Worm (Caenorhabditis elegans) whole organism, young adult: Measurements from ENCODE around the gene EGAP9.3.

ENCODE experiments used
- B0336.3 ChIP-seq: fragments of 200-800 bp; sonication (Bioruptor generic); IDR thresholded peaks from 2 replicates; pipeline ENCODE4 v1.3.6; 2022; ENCODE audit warnings: missing genetic modification characterization, missing compliant biosample characterization
- C17E4.6 ChIP-seq: fragments of 200-800 bp; sonication (Bioruptor generic); IDR thresholded peaks from 2 replicates; pipeline ENCODE4 v1.3.6; 2022; ENCODE audit warnings: missing genetic modification reagents, missing genetic modification characterization, missing compliant biosample characterization
- D2030.7 ChIP-seq: fragments of 200-800 bp; sonication (Bioruptor generic); IDR thresholded peaks from 2 replicates; pipeline ENCODE4 v1.3.6; 2022; ENCODE audit warnings: missing genetic modification reagents, missing genetic modification characterization, missing compliant biosample characterization
- F22D6.2 ChIP-seq: sonication (generic microtip); optimal IDR thresholded peaks from 2 replicates; lab custom pipeline; 2016; ENCODE audit warnings: mild to moderate bottlenecking, missing genetic modification characterization, missing compliant biosample characterization
- F23B12.7 ChIP-seq: sonication (generic microtip); optimal IDR thresholded peaks from 2 replicates; lab custom pipeline; 2017; ENCODE audit warnings: missing genetic modification characterization, mild to moderate bottlenecking, missing compliant biosample characterization, antibody characterized with exemption, moderate library complexity; ENCODE audit not compliant: insufficient read depth
- F57C9.4 ChIP-seq: sonication (generic microtip); optimal IDR thresholded peaks from 2 replicates; lab custom pipeline; 2017; ENCODE audit warnings: mild to moderate bottlenecking, missing genetic modification characterization, missing compliant biosample characterization
- Y67H2A.10 ChIP-seq: fragments of 200-800 bp; sonication (Bioruptor generic); conservative IDR thresholded peaks from 2 replicates; pipeline ENCODE4 v1.3.6; 2022; ENCODE audit warnings: missing genetic modification reagents, missing genetic modification characterization, missing compliant biosample characterization
- ZK185.1 ChIP-seq: sonication (generic microtip); optimal IDR thresholded peaks from 2 replicates; lab custom pipeline; 2016; ENCODE audit warnings: mild to moderate bottlenecking, missing genetic modification characterization, missing compliant biosample characterization; ENCODE audit not compliant: poor library complexity, severe bottlenecking
- attf-6 ChIP-seq: fragments of 200-800 bp; sonication (Bioruptor generic); IDR thresholded peaks from 2 replicates; pipeline ENCODE4 v1.3.6; 2022; ENCODE audit warnings: missing genetic modification reagents, missing genetic modification characterization, missing compliant biosample characterization
- ccch-3 ChIP-seq: fragments of 200-800 bp; sonication (Bioruptor generic); optimal IDR thresholded peaks from 2 replicates; lab custom pipeline; 2018; ENCODE audit warnings: mild to moderate bottlenecking, missing genetic modification characterization, missing compliant biosample characterization
- ceh-100 ChIP-seq: fragments of 200-800 bp; sonication (Bioruptor generic); IDR thresholded peaks from 2 replicates; pipeline ENCODE4 v1.3.6; 2022; ENCODE audit warnings: missing genetic modification reagents, missing genetic modification characterization, missing compliant biosample characterization
- ceh-40 ChIP-seq: fragments of 200-800 bp; sonication (Bioruptor generic); IDR thresholded peaks from 2 replicates; pipeline ENCODE4 v1.3.6; 2022; ENCODE audit warnings: missing genetic modification characterization, missing compliant biosample characterization
- ceh-91 ChIP-seq: fragments of 200-800 bp; sonication (Bioruptor generic); IDR thresholded peaks from 2 replicates; pipeline ENCODE4 v1.3.6; 2022; ENCODE audit warnings: missing genetic modification reagents, missing genetic modification characterization, missing compliant biosample characterization
- die-1 ChIP-seq: sonication (generic microtip); optimal IDR thresholded peaks from 2 replicates; lab custom pipeline; 2016; ENCODE audit warnings: missing genotype, mild to moderate bottlenecking, missing genetic modification characterization, missing compliant biosample characterization
- dpff-1 ChIP-seq: sonication (generic microtip); optimal IDR thresholded peaks from 2 replicates; lab custom pipeline; 2017; ENCODE audit warnings: mild to moderate bottlenecking, missing genetic modification characterization, missing compliant biosample characterization
- efl-1 ChIP-seq: fragments of 150-350 bp; optimal IDR thresholded peaks from 2 replicates; lab custom pipeline; 2014; ENCODE audit warnings: missing biosample characterization, missing genetic modification reagents, missing genetic modification characterization
- ekl-4 ChIP-seq: fragments of 200-800 bp; sonication (Bioruptor generic); IDR thresholded peaks from 2 replicates; pipeline ENCODE4 v1.3.6; 2022; ENCODE audit warnings: missing genetic modification reagents, missing genetic modification characterization, missing compliant biosample characterization
- ets-4 ChIP-seq: fragments of 200-800 bp; sonication (Bioruptor generic); optimal IDR thresholded peaks from 2 replicates; lab custom pipeline; 2018; ENCODE audit warnings: mild to moderate bottlenecking, missing genetic modification characterization, missing compliant biosample characterization
- hmg-20 ChIP-seq: fragments of 200-800 bp; sonication (Bioruptor generic); IDR thresholded peaks from 2 replicates; pipeline ENCODE4 v1.3.6; 2022; ENCODE audit warnings: missing genetic modification reagents, missing genetic modification characterization, missing compliant biosample characterization
- let-526 ChIP-seq: fragments of 200-800 bp; sonication (Bioruptor generic); IDR thresholded peaks from 2 replicates; pipeline ENCODE4 v1.3.6; 2022; ENCODE audit warnings: missing genetic modification reagents, missing genetic modification characterization, missing compliant biosample characterization
- lin-26 ChIP-seq: fragments of 200-800 bp; sonication (Bioruptor generic); IDR thresholded peaks from 2 replicates; pipeline ENCODE4 v1.3.6; 2022; ENCODE audit warnings: missing genetic modification reagents, missing genetic modification characterization, missing compliant biosample characterization
- lin-35 ChIP-seq, 3 experiments: fragments of 150-350 bp in 2 of 3; sonication (generic microtip) in 1 of 3; optimal IDR thresholded peaks; 2 replicates each; lab custom pipeline; 2014 to 2018; ENCODE audit warnings: missing biosample characterization in 3 of 3, missing genetic modification characterization in 3 of 3, missing genetic modification reagents in 3 of 3
- lin-54 ChIP-seq: fragments of 200-800 bp; sonication (Bioruptor generic); optimal IDR thresholded peaks from 2 replicates; lab custom pipeline; 2018; ENCODE audit warnings: mild to moderate bottlenecking, missing genetic modification characterization, missing compliant biosample characterization
- madf-10 ChIP-seq: sonication (generic microtip); optimal IDR thresholded peaks from 2 replicates; lab custom pipeline; 2016; ENCODE audit warnings: mild to moderate bottlenecking, missing genetic modification characterization, missing compliant biosample characterization
- madf-3 ChIP-seq: fragments of 200-800 bp; sonication (Bioruptor generic); IDR thresholded peaks from 2 replicates; pipeline ENCODE4 v1.3.6; 2022; ENCODE audit warnings: missing genetic modification reagents, missing genetic modification characterization, missing compliant biosample characterization
- madf-8 ChIP-seq: fragments of 200-800 bp; sonication (Bioruptor generic); conservative IDR thresholded peaks from 2 replicates; pipeline ENCODE4 v1.3.6; 2022; ENCODE audit warnings: missing genetic modification reagents, missing genetic modification characterization, missing compliant biosample characterization
- mcd-1 ChIP-seq: fragments of 200-800 bp; sonication (Bioruptor generic); IDR thresholded peaks from 2 replicates; pipeline ENCODE4 v1.3.6; 2022; ENCODE audit warnings: missing genetic modification reagents, missing genetic modification characterization, missing compliant biosample characterization
- mel-28 ChIP-seq: sonication (generic microtip); optimal IDR thresholded peaks from 2 replicates; lab custom pipeline; 2016; ENCODE audit warnings: borderline replicate concordance, mild to moderate bottlenecking, missing genetic modification characterization, missing compliant biosample characterization
- mxl-1 ChIP-seq: sonication (generic microtip); optimal IDR thresholded peaks from 2 replicates; lab custom pipeline; 2016; ENCODE audit warnings: missing genetic modification characterization, missing compliant biosample characterization
- nfya-2 ChIP-seq: fragments of 200-800 bp; sonication (Bioruptor generic); IDR thresholded peaks from 2 replicates; pipeline ENCODE4 v1.3.6; 2022; ENCODE audit warnings: missing genetic modification reagents, missing genetic modification characterization, missing compliant biosample characterization
- nfyb-1 ChIP-seq: fragments of 200-800 bp; sonication (Bioruptor generic); IDR thresholded peaks from 2 replicates; pipeline ENCODE4 v1.3.6; 2022; ENCODE audit warnings: missing genetic modification reagents, missing genetic modification characterization, missing compliant biosample characterization
- nhr-120 ChIP-seq: fragments of 200-800 bp; sonication (Bioruptor generic); IDR thresholded peaks from 2 replicates; pipeline ENCODE4 v1.3.6; 2022; ENCODE audit warnings: missing genetic modification characterization, missing compliant biosample characterization
- nhr-179 ChIP-seq: sonication (generic microtip); optimal IDR thresholded peaks from 2 replicates; lab custom pipeline; 2016; ENCODE audit warnings: mild to moderate bottlenecking, missing genetic modification characterization, missing compliant biosample characterization
- nhr-27 ChIP-seq: fragments of 200-800 bp; sonication (Bioruptor generic); optimal IDR thresholded peaks from 2 replicates; lab custom pipeline; 2018; ENCODE audit warnings: mild to moderate bottlenecking, missing genetic modification characterization, moderate library complexity, missing compliant biosample characterization
- nhr-80 ChIP-seq: sonication (generic microtip); optimal IDR thresholded peaks from 2 replicates; lab custom pipeline; 2016; ENCODE audit warnings: missing genetic modification characterization, missing compliant biosample characterization
- rcor-1 ChIP-seq: fragments of 200-800 bp; sonication (Bioruptor generic); IDR thresholded peaks from 2 replicates; pipeline ENCODE4 v1.3.6; 2022; ENCODE audit warnings: missing genetic modification reagents, missing genetic modification characterization, missing compliant biosample characterization
- rec-8 ChIP-seq, 2 experiments: sonication (generic microtip); optimal IDR thresholded peaks; 2 replicates each; lab custom pipeline; 2016; ENCODE audit warnings: mild to moderate bottlenecking in 2 of 2, missing genetic modification characterization in 2 of 2, missing genetic modification reagents in 2 of 2, missing genotype in 2 of 2, missing biosample characterization in 1 of 2, missing compliant biosample characterization in 1 of 2, moderate library complexity in 1 of 2
- rpc-1 ChIP-seq, 2 experiments: fragments of 150-350 bp in 1 of 2; sonication (generic microtip) in 1 of 2; optimal IDR thresholded peaks; 2 replicates each; lab custom pipeline; 2014 to 2018; ENCODE audit warnings: missing biosample characterization in 1 of 2, missing genetic modification characterization in 1 of 2, missing genetic modification reagents in 1 of 2, missing genotype in 1 of 2
- sdz-38 ChIP-seq: sonication (generic microtip); optimal IDR thresholded peaks from 2 replicates; lab custom pipeline; 2016; ENCODE audit warnings: missing genotype, missing genetic modification characterization, missing compliant biosample characterization
- snpc-1.1 ChIP-seq: sonication (generic microtip); optimal IDR thresholded peaks from 2 replicates; lab custom pipeline; 2017; ENCODE audit warnings: missing genetic modification characterization, mild to moderate bottlenecking, missing compliant biosample characterization, antibody characterized with exemption, moderate library complexity, missing genotype, missing genetic modification reagents; ENCODE audit not compliant: insufficient read depth
- somi-1 ChIP-seq: fragments of 200-800 bp; sonication (Bioruptor generic); optimal IDR thresholded peaks from 2 replicates; lab custom pipeline; 2018; ENCODE audit warnings: mild to moderate bottlenecking, missing genetic modification characterization, missing compliant biosample characterization
- tlf-1 ChIP-seq: fragments of 200-800 bp; sonication (Bioruptor generic); optimal IDR thresholded peaks from 2 replicates; lab custom pipeline; 2018; ENCODE audit warnings: mild to moderate bottlenecking, missing genetic modification characterization, missing compliant biosample characterization
- unc-130 ChIP-seq: sonication (generic microtip); optimal IDR thresholded peaks from 2 replicates; lab custom pipeline; 2016; ENCODE audit warnings: missing genetic modification reagents, missing genetic modification characterization, missing compliant biosample characterization
- zfh-2 ChIP-seq: fragments of 200-800 bp; sonication (Bioruptor generic); conservative IDR thresholded peaks from 2 replicates; pipeline ENCODE4 v1.3.6; 2022; ENCODE audit warnings: missing genetic modification reagents, missing genetic modification characterization, missing compliant biosample characterization

Gene EGAP9.3

DNA sequence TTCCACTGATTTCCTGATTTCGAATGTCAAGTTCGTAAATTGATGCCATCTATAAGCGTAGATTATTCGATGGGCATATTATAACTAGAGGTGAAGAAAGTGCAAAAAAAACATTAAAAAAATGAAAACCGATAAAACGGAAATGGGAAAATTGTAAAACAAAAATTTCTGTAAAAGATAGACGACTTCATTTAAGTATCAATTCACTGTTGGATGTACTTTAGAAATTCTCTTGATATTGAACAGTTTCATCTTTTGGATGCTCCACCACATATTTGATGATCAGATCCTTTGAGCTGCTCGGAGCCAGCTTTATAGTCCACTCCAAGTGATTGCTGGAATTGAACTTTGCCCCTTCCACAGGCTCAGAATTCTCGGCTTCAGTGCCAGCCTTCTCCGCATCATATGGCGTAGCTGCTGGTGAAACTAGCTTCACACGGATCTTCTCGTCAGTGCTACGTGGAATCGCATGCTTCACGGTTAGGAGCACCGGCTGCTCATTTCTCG lies 22.7 kb upstream of the EGAP9.3 start, which contains the start of gene ZK1055.6:
ZK1055.6 (minus strand) TSS at position 51 of the 507 bp plus-strand sequence.
- TF ChIP-seq mel-28 (tag; lab: Kevin White, UChicago) (no peak), ceh-40 (no peak), lin-35 (GFP tag; optimal IDR thresholded peaks at IDR 0.05; lab: Kevin White, UChicago) (no peak), zfh-2 (GFP tag; lab: Robert Waterston, UW) (peak; percentile 40; the same call in 1 of the 2 replicates)

DNA sequence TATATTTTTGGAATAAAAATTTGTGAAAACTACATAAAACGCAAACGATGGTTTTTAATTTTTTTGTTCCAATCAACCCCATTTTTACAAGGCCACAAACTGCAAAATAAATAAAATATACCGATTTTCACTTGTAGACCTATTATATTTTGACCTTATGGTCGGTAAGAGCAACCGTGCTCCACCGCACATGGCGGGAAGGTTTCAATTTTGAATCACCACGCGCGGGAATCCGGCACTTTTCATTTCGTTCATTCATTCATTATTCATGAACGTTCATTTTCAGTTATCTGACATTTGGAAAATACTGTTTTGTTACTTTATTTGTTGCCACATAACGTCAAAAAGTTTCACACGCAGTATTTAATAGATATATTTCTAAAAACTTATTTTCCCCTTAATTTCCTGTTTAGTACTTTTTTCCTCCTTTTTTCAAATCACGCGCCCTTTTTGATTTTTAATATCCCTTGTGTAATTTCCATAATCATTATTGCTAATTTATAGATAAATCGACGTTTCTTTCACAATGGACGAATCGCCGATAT lies 13.8 kb upstream of the EGAP9.3 start, which contains the start of gene hcp-1:
hcp-1 (plus strand) TSS at position 495 of the 545 bp plus-strand sequence.
- TF ChIP-seq madf-8 (GFP tag; lab: Robert Waterston, UW) (peak; percentile 99), let-526 (no peak), nfyb-1 (GFP tag; lab: Robert Waterston, UW) (no peak), mxl-1 (no peak), zfh-2 (GFP tag; lab: Robert Waterston, UW) (no peak), F22D6.2 (no peak), nhr-179 (tag; lab: Kevin White, UChicago) (no peak), hmg-20 (0 out of 2 replicates have a peak, but pooled peaks have one; percentile 14), rpc-1 (optimal IDR thresholded peaks at IDR 0.05; lab: Kevin White, UChicago) (no peak), rpc-1 (tag; optimal IDR thresholded peaks at IDR 0.05; lab: Kevin White, UChicago) (no peak), nhr-120 (GFP tag; lab: Robert Waterston, UW) (no peak), nfya-2 (GFP tag; lab: Robert Waterston, UW) (no peak), ccch-3 (GFP tag; lab: Kevin White, UChicago) (no peak), mcd-1 (peak; percentile 95), ceh-91 (GFP tag; lab: Robert Waterston, UW) (peak; percentile 99), Y67H2A.10 (GFP tag; lab: Robert Waterston, UW) (0 out of 2 replicates have a peak, but pooled peaks have one; percentile 40), ets-4 (no peak), sdz-38 (tag; lab: Kevin White, UChicago) (no peak), somi-1 (GFP tag; lab: Kevin White, UChicago) (no peak), mel-28 (tag; lab: Kevin White, UChicago) (no peak), F57C9.4 (tag; lab: Kevin White, UChicago) (no peak), tlf-1 (GFP tag; lab: Kevin White, UChicago) (peak; percentile 93), attf-6 (GFP tag; lab: Robert Waterston, UW) (peak; percentile 79), unc-130 (GFP tag; lab: Kevin White, UChicago) (peak; percentile 86), ceh-100 (GFP tag; lab: Robert Waterston, UW) (peak; percentile 53; the same call in 1 of the 2 replicates), madf-10 (tag; lab: Kevin White, UChicago) (no peak), die-1 (no peak), efl-1 (GFP tag; lab: Kevin White, UChicago) (peak; percentile 100), madf-3 (peak; percentile 94), ZK185.1 (tag; lab: Kevin White, UChicago) (no peak), lin-26 (peak; percentile 27; the same call in 1 of the 2 replicates), B0336.3 (GFP tag; lab: Robert Waterston, UW) (no peak), D2030.7 (GFP tag; lab: Robert Waterston, UW) (peak; percentile 97), F23B12.7 (tag; lab: Kevin White, UChicago) (peak; percentile 58), C17E4.6 (GFP tag; lab: Robert Waterston, UW) (peak; percentile 84; the same call in 1 of the 2 replicates), ekl-4 (GFP tag; lab: Robert Waterston, UW) (peak; percentile 90), lin-54 (peak; percentile 96), snpc-1.1 (tag; lab: Kevin White, UChicago) (peak; percentile 38), rec-8 (tag; optimal IDR thresholded peaks at IDR 0.05; lab: Kevin White, UChicago) (no peak), nhr-27 (tag; lab: Kevin White, UChicago) (no peak), nhr-80 (tag; lab: Kevin White, UChicago) (no peak), lin-35 (GFP tag; optimal IDR thresholded peaks at IDR 0.05; lab: Kevin White, UChicago) (peak; percentile 61 to 86 (median 83)), rcor-1 (GFP tag; lab: Robert Waterston, UW) (peak; percentile 92), dpff-1 (tag; lab: Kevin White, UChicago) (no peak)
